Worm (Caenorhabditis elegans) whole organism, midembryonic: Measurements from ENCODE around the gene C34C12.6.
A peak's percentile ranks its signal among the peaks of the same experiment; 100 is the strongest.

Experiments used
- T22C8.4 ChIP-seq: fragments of 200-800 bp; sonication (Bioruptor generic); IDR thresholded peaks from 2 replicates; pipeline ENCODE4 v1.3.6; 2022; ENCODE audit warnings: missing genetic modification characterization, missing compliant biosample characterization
- cog-1 ChIP-seq: sonication (generic microtip); optimal IDR thresholded peaks from 2 replicates; lab custom pipeline; 2016; ENCODE audit warnings: missing genetic modification characterization, missing compliant biosample characterization
- flt-1 ChIP-seq: fragments of 200-800 bp; sonication (Bioruptor generic); IDR thresholded peaks from 2 replicates; pipeline ENCODE4 v1.3.6; 2022; ENCODE audit warnings: missing genetic modification characterization, missing compliant biosample characterization
- klf-2 ChIP-seq: fragments of 200-800 bp; sonication (Bioruptor generic); conservative IDR thresholded peaks from 2 replicates; pipeline ENCODE4 v1.3.6; 2022; ENCODE audit warnings: missing genetic modification reagents, missing genetic modification characterization, missing compliant biosample characterization
- med-1 ChIP-seq: sonication (generic microtip); optimal IDR thresholded peaks from 2 replicates; lab custom pipeline; 2017; ENCODE audit warnings: missing genetic modification characterization, mild to moderate bottlenecking, missing compliant biosample characterization, antibody characterized with exemption, missing genetic modification reagents; ENCODE audit not compliant: insufficient read depth
- ref-1 ChIP-seq: fragments of 200-800 bp; sonication (Bioruptor generic); conservative IDR thresholded peaks from 2 replicates; pipeline ENCODE4 v1.3.6; 2022; ENCODE audit warnings: missing genetic modification reagents, missing genetic modification characterization, missing compliant biosample characterization
- tab-1 ChIP-seq: fragments of 200-800 bp; sonication (Bioruptor generic); IDR thresholded peaks from 2 replicates; pipeline ENCODE4 v1.3.6; 2022; ENCODE audit warnings: missing genetic modification characterization, missing compliant biosample characterization
- ztf-23 ChIP-seq: fragments of 200-800 bp; sonication (Bioruptor generic); IDR thresholded peaks from 2 replicates; pipeline ENCODE4 v1.3.6; 2022; ENCODE audit warnings: missing genetic modification reagents, missing genetic modification characterization, missing compliant biosample characterization
- ztf-29 ChIP-seq: fragments of 200-800 bp; sonication (Bioruptor generic); IDR thresholded peaks from 2 replicates; pipeline ENCODE4 v1.3.6; 2022; ENCODE audit warnings: missing genetic modification reagents, missing genetic modification characterization, missing compliant biosample characterization

C34C12.6 gene

ce11 chrIII:3503286-3503685, 20.9 kb downstream of the C34C12.6 start, which contains the start of gene rpl-16:
rpl-16 (minus strand) TSS chrIII:3503604.
- TF ChIP-seq ztf-23 (GFP tag; lab: Robert Waterston, UW) (no peak), ref-1 (GFP tag; lab: Robert Waterston, UW) (no peak)

ce11 chrIII:3504239-3504638, 21.8 kb downstream of the C34C12.6 start:
- TF ChIP-seq ref-1 (GFP tag; lab: Robert Waterston, UW) (no peak), med-1 (GFP tag; lab: Kevin White, UChicago) (no peak), cog-1 (no peak), ztf-23 (GFP tag; lab: Robert Waterston, UW) (no peak), flt-1 (no peak), ztf-29 (GFP tag; lab: Robert Waterston, UW) (no peak), tab-1 (no peak), T22C8.4 (GFP tag; lab: Robert Waterston, UW) (no peak), klf-2 (GFP tag; lab: Robert Waterston, UW) (no peak)

ce11 chrIII:3505051-3505548, 22.7 kb downstream of the C34C12.6 start, which contains the start of gene lias-1:
lias-1 (minus strand) TSS chrIII:3505101.
- TF ChIP-seq ztf-23 (GFP tag; lab: Robert Waterston, UW): peak; percentile 72
- peak; percentile 12 for TF ChIP-seq cog-1
- TF ChIP-seq ztf-29 (GFP tag; lab: Robert Waterston, UW): no peak
- TF ChIP-seq T22C8.4 (GFP tag; lab: Robert Waterston, UW): no peak

ce11 chrIII:3509908-3510307, 27.5 kb downstream of the C34C12.6 start, which contains the start of the genes M01F1.4 and mrpl-35:
M01F1.4 (minus strand) TSS chrIII:3510033.
mrpl-35 (plus strand) TSS chrIII:3510237.
- TF ChIP-seq ztf-29 (GFP tag; lab: Robert Waterston, UW) (no peak), tab-1 (no peak), cog-1 (no peak), klf-2 (GFP tag; lab: Robert Waterston, UW) (no peak), ref-1 (GFP tag; lab: Robert Waterston, UW) (no peak), flt-1 (no peak), T22C8.4 (GFP tag; lab: Robert Waterston, UW) (no peak), med-1 (GFP tag; lab: Kevin White, UChicago) (no peak), ztf-23 (GFP tag; lab: Robert Waterston, UW) (no peak)

ce11 chrIII:3511808-3512207, 29.4 kb downstream of the C34C12.6 start:
- TF ChIP-seq tab-1 (no peak), flt-1 (no peak), ref-1 (GFP tag; lab: Robert Waterston, UW) (no peak), klf-2 (GFP tag; lab: Robert Waterston, UW) (no peak), med-1 (GFP tag; lab: Kevin White, UChicago) (no peak), T22C8.4 (GFP tag; lab: Robert Waterston, UW) (no peak), cog-1 (no peak), ztf-29 (GFP tag; lab: Robert Waterston, UW) (no peak), ztf-23 (GFP tag; lab: Robert Waterston, UW) (no peak)

- TF ChIP-seq ztf-23 (GFP tag; lab: Robert Waterston, UW) (no peak), ztf-29 (GFP tag; lab: Robert Waterston, UW) (no peak), ref-1 (GFP tag; lab: Robert Waterston, UW) (no peak), flt-1 (no peak), med-1 (GFP tag; lab: Kevin White, UChicago) (no peak), klf-2 (GFP tag; lab: Robert Waterston, UW) (no peak), tab-1 (no peak), T22C8.4 (GFP tag; lab: Robert Waterston, UW) (no peak), cog-1 (no peak)
Measured at ce11 chrIII:3519505-3519904, 37.1 kb downstream of the C34C12.6 start, which contains the start of gene hmit-1.3. hmit-1.3 (minus strand) TSS chrIII:3519607.

- TF ChIP-seq T22C8.4 (GFP tag; lab: Robert Waterston, UW) (no peak), flt-1 (no peak), med-1 (GFP tag; lab: Kevin White, UChicago) (no peak), ztf-23 (GFP tag; lab: Robert Waterston, UW) (no peak)
Measured at ce11 chrIII:3520417-3520816, 38.0 kb downstream of the C34C12.6 start.

ce11 chrIII:3523363-3523762, 41.0 kb downstream of the C34C12.6 start:
- TF ChIP-seq T22C8.4 (GFP tag; lab: Robert Waterston, UW): no peak
- TF ChIP-seq cog-1: no peak
- no peak for TF ChIP-seq ztf-29 (GFP tag; lab: Robert Waterston, UW)
- no peak for TF ChIP-seq klf-2 (GFP tag; lab: Robert Waterston, UW)
- TF ChIP-seq ztf-23 (GFP tag; lab: Robert Waterston, UW): no peak
- no peak for TF ChIP-seq med-1 (GFP tag; lab: Kevin White, UChicago)
- no peak for TF ChIP-seq tab-1
- TF ChIP-seq ref-1 (GFP tag; lab: Robert Waterston, UW): no peak
- TF ChIP-seq flt-1: no peak

ce11 chrIII:3528342-3528741, 46.0 kb downstream of the C34C12.6 start, which contains the start of gene rpl-37:
rpl-37 (plus strand) TSS chrIII:3528642.
- TF ChIP-seq tab-1 (no peak), cog-1 (no peak), ztf-23 (GFP tag; lab: Robert Waterston, UW) (no peak), klf-2 (GFP tag; lab: Robert Waterston, UW) (no peak), ztf-29 (GFP tag; lab: Robert Waterston, UW) (no peak), flt-1 (no peak), ref-1 (GFP tag; lab: Robert Waterston, UW) (no peak), med-1 (GFP tag; lab: Kevin White, UChicago) (no peak), T22C8.4 (GFP tag; lab: Robert Waterston, UW) (no peak)

ce11 chrIII:3529744-3530208, 47.4 kb downstream of the C34C12.6 start, which contains the start of gene pitp-1:
pitp-1 (minus strand) TSS chrIII:3529794.
- TF ChIP-seq T22C8.4 (GFP tag; lab: Robert Waterston, UW) (no peak), klf-2 (GFP tag; lab: Robert Waterston, UW) (no peak), ztf-29 (GFP tag; lab: Robert Waterston, UW) (no peak), cog-1 (no peak), ref-1 (GFP tag; lab: Robert Waterston, UW) (no peak), tab-1 (no peak), med-1 (GFP tag; lab: Kevin White, UChicago) (no peak), flt-1 (no peak), ztf-23 (GFP tag; lab: Robert Waterston, UW) (no peak)
